Worm (Caenorhabditis elegans): Measurements from ENCODE around the gene T17A3.12.

DNA sequence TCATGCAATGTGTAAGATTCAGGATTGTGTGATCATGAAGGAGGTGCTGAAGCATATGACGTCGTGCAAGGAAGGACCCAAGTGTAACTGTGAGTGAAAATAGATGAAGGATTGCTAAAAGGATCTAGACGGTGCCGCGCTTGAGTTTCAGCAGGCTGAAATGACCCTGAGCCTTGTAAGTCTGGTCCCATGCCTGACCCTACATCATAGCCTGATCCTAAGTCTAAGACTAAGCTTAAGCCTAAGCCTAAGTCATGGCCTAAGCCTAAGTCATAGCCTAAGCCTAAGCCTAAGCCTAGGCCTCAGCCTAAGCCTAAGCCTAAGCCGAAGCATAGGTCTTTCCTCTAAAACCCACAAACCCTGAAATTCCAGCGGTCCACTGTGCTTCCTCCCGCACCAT, 27.1 kb downstream of the T17A3.12 start:
- no peak for TF ChIP-seq T20F7.1 (GFP tag; optimal IDR thresholded peaks at IDR 0.05)
- TF ChIP-seq lsy-2 (tag; optimal IDR thresholded peaks at IDR 0.05) = no peak
- no peak for TF ChIP-seq nhr-76 (tag; optimal IDR thresholded peaks at IDR 0.05)
- TF ChIP-seq nhr-25 (tag; optimal IDR thresholded peaks at IDR 0.05; ENCODE audit: borderline replicate concordance, insufficient read depth) = no peak
